Worm (Caenorhabditis elegans): ENCODE data around the gene C18A3.7.

ce11 chrII:5738795-5739194, 8.6 kb upstream of the C18A3.7 start, which contains the start of gene hlh-14:
- no peak for TF ChIP-seq unc-62 (GFP tag; optimal IDR thresholded peaks at IDR 0.05 in 1 of 2)
- no peak for TF ChIP-seq unc-62 (tag; optimal IDR thresholded peaks at IDR 0.05)
- TF ChIP-seq zfp-2 (tag; optimal IDR thresholded peaks at IDR 0.05) = no peak
- TF ChIP-seq aly-2 (tag; optimal IDR thresholded peaks at IDR 0.05) = no peak
- TF ChIP-seq mep-1 (tag; optimal IDR thresholded peaks at IDR 0.05) = no peak
- no peak for TF ChIP-seq dpl-1 (GFP tag; optimal IDR thresholded peaks at IDR 0.05)
- TF ChIP-seq nhr-28 (tag; optimal IDR thresholded peaks at IDR 0.05) = no peak
- TF ChIP-seq ceh-28 (tag; optimal IDR thresholded peaks at IDR 0.05) = no peak
- no peak for TF ChIP-seq ceh-82 (tag; optimal IDR thresholded peaks at IDR 0.05)
- TF ChIP-seq snpc-4 (tag; optimal IDR thresholded peaks at IDR 0.05) = no peak
- no peak for TF ChIP-seq egl-27 (tag; optimal IDR thresholded peaks at IDR 0.05)
- no peak for TF ChIP-seq nhr-237 (tag; optimal IDR thresholded peaks at IDR 0.05)
